Worm (Caenorhabditis elegans): ENCODE data around the gene fbxa-192.

- no peak for TF ChIP-seq ceh-19 (GFP tag; optimal IDR thresholded peaks at IDR 0.05)
- TF ChIP-seq nfya-1 (tag; optimal IDR thresholded peaks at IDR 0.05): no peak
- TF ChIP-seq sox-4 (tag; optimal IDR thresholded peaks at IDR 0.05): no peak
- TF ChIP-seq ets-4 (tag; optimal IDR thresholded peaks at IDR 0.05): no peak
- TF ChIP-seq ahr-1 (tag; optimal IDR thresholded peaks at IDR 0.05): no peak
- no peak for TF ChIP-seq zip-5 (tag; optimal IDR thresholded peaks at IDR 0.05)
- TF ChIP-seq dmd-4 (tag; optimal IDR thresholded peaks at IDR 0.05; ENCODE audit: borderline replicate concordance): no peak
- no peak for TF ChIP-seq ceh-48 (tag; optimal IDR thresholded peaks at IDR 0.05)
- TF ChIP-seq pat-9 (tag; optimal IDR thresholded peaks at IDR 0.05): no peak
- no peak for TF ChIP-seq elt-2 (tag; optimal IDR thresholded peaks at IDR 0.05)
- TF ChIP-seq nhr-11 (tag; optimal IDR thresholded peaks at IDR 0.05): no peak
- no peak for TF ChIP-seq ceh-31 (tag; optimal IDR thresholded peaks at IDR 0.05)
- no peak for TF ChIP-seq ceh-34 (tag; optimal IDR thresholded peaks at IDR 0.05)
- TF ChIP-seq ceh-9 (tag; optimal IDR thresholded peaks at IDR 0.05): no peak
Measured at ce11 chrV:17668531-17668930, 18.2 kb upstream of the fbxa-192 start, which contains the start of gene str-89.

All from whole organism, late embryonic.